Worm (Caenorhabditis elegans) whole organism, mixed stage, embryonic: ENCODE data around the gene F59A1.12.

ENCODE experiments used
- blmp-1 ChIP-seq: fragments of 150-350 bp; optimal IDR thresholded peaks from 2 replicates; lab custom pipeline; 2014; ENCODE audit warnings: missing biosample characterization, missing genetic modification characterization
- ceh-43 ChIP-seq: fragments of 200-800 bp; sonication (Bioruptor generic); optimal IDR thresholded peaks from 2 replicates; lab custom pipeline; 2018; ENCODE audit warnings: mild to moderate bottlenecking, missing genetic modification characterization, moderate library complexity, missing compliant biosample characterization
- flh-1 ChIP-seq: fragments of 200-800 bp; sonication (Bioruptor generic); optimal IDR thresholded peaks from 2 replicates; lab custom pipeline; 2018; ENCODE audit warnings: mild to moderate bottlenecking, missing genetic modification characterization, moderate library complexity, missing compliant biosample characterization
- ham-2 ChIP-seq: fragments of 200-800 bp; sonication (Bioruptor generic); optimal IDR thresholded peaks from 2 replicates; lab custom pipeline; 2018; ENCODE audit warnings: mild to moderate bottlenecking, missing genetic modification characterization, missing compliant biosample characterization
- lin-13 ChIP-seq: fragments of 150-350 bp; optimal IDR thresholded peaks from 2 replicates; lab custom pipeline; 2014; ENCODE audit warnings: missing biosample characterization, missing genetic modification characterization
- lsy-2 ChIP-seq: fragments of 150-350 bp; optimal IDR thresholded peaks from 2 replicates; lab custom pipeline; 2014; ENCODE audit warnings: missing biosample characterization, missing genetic modification characterization
- nhr-76 ChIP-seq: sonication (generic microtip); optimal IDR thresholded peaks from 2 replicates; lab custom pipeline; 2017; ENCODE audit warnings: missing biosample characterization, missing genetic modification characterization
- snpc-4 ChIP-seq: fragments of 150-350 bp; optimal IDR thresholded peaks from 2 replicates; lab custom pipeline; 2014; ENCODE audit warnings: missing biosample characterization, missing genetic modification characterization
- unc-62 ChIP-seq: fragments of 150-350 bp; optimal IDR thresholded peaks from 2 replicates; lab custom pipeline; 2014; ENCODE audit warnings: missing biosample characterization, missing genetic modification reagents, missing genetic modification characterization

ce11 chrV:17668531-17668930 lies 955 bp upstream of the F59A1.12 start, which contains the start of gene str-89:
- no peak for TF ChIP-seq nhr-76 (tag; lab: Kevin White, UChicago)
- TF ChIP-seq unc-62 (GFP tag; lab: Kevin White, UChicago), result no peak
- TF ChIP-seq lsy-2 (tag; lab: Kevin White, UChicago), result no peak
- no peak for TF ChIP-seq snpc-4 (tag; lab: Kevin White, UChicago)
- TF ChIP-seq lin-13 (tag; lab: Kevin White, UChicago), result no peak
- no peak for TF ChIP-seq ceh-43 (GFP tag; lab: Kevin White, UChicago)
- TF ChIP-seq ham-2 (GFP tag; lab: Kevin White, UChicago), result no peak
- no peak for TF ChIP-seq blmp-1 (tag; lab: Kevin White, UChicago)
- TF ChIP-seq flh-1 (GFP tag; lab: Kevin White, UChicago), result no peak
